Fruit fly (Drosophila melanogaster) whole organism, pupa: Measurements from ENCODE around the gene CG34107.

Source experiments
- CG10348 ChIP-seq: fragments of 200-800 bp; sonication (Bioruptor generic); IDR thresholded peaks from 2 replicates; pipeline ENCODE4 v1.3.6; 2022; ENCODE audit warnings: missing biosample characterization, missing genetic modification characterization
- CG34367 ChIP-seq: fragments of 200-800 bp; sonication (Bioruptor generic); optimal IDR thresholded peaks from 2 replicates; lab custom pipeline; 2018; ENCODE audit warnings: missing biosample characterization, mild to moderate bottlenecking, missing genetic modification characterization
- CG4496 ChIP-seq: fragments of 200-800 bp; sonication (Bioruptor generic); IDR thresholded peaks from 3 replicates; pipeline ENCODE4 v1.3.6; 2022; ENCODE audit warnings: missing biosample characterization, missing genetic modification characterization
- CG8159 ChIP-seq: fragments of 200-800 bp; sonication (Bioruptor generic); optimal IDR thresholded peaks from 3 replicates; lab custom pipeline; 2018; ENCODE audit warnings: missing biosample characterization, mild to moderate bottlenecking, missing genetic modification characterization, moderate library complexity
- Ets98B ChIP-seq: fragments of 200-800 bp; sonication (Bioruptor generic); IDR thresholded peaks from 2 replicates; pipeline ENCODE4 v1.3.6; 2022; ENCODE audit warnings: missing biosample characterization, missing genetic modification characterization
- Pif1B ChIP-seq: fragments of 200-800 bp; sonication (Bioruptor generic); optimal IDR thresholded peaks from 3 replicates; lab custom pipeline; 2016; ENCODE audit warnings: missing biosample characterization, missing genetic modification characterization
- Snoo ChIP-seq: fragments of 200-800 bp; sonication (Bioruptor generic); optimal IDR thresholded peaks from 3 replicates; lab custom pipeline; 2017; ENCODE audit warnings: missing biosample characterization, mild to moderate bottlenecking, missing genetic modification characterization, inconsistent platforms
- fd96Ca ChIP-seq: fragments of 200-800 bp; sonication (Bioruptor generic); IDR thresholded peaks from 3 replicates; pipeline ENCODE4 v1.3.6; 2022; ENCODE audit warnings: missing biosample characterization, missing genetic modification characterization
- gl ChIP-seq: fragments of 200-800 bp; sonication (Bioruptor generic); optimal IDR thresholded peaks from 2 replicates; lab custom pipeline; 2018; ENCODE audit warnings: missing biosample characterization, mild to moderate bottlenecking, missing genetic modification characterization
- rn ChIP-seq: fragments of 200-800 bp; sonication (Bioruptor generic); IDR thresholded peaks from 2 replicates; pipeline ENCODE4 v1.3.6; 2022; ENCODE audit warnings: missing biosample characterization, missing genetic modification characterization

- no peak for TF ChIP-seq rn (GFP tag; lab: Robert Waterston, UW)
- TF ChIP-seq Pif1B = no peak
- TF ChIP-seq CG4496 (GFP tag; lab: Robert Waterston, UW) = no peak
- no peak for TF ChIP-seq CG10348 (GFP tag; lab: Robert Waterston, UW)
- no peak for TF ChIP-seq gl
- no peak for TF ChIP-seq Snoo
- no peak for TF ChIP-seq CG8159 (tag; lab: Kevin White, UChicago)
- TF ChIP-seq Ets98B (GFP tag; lab: Robert Waterston, UW) = no peak
- no peak for TF ChIP-seq CG34367
- no peak for TF ChIP-seq fd96Ca (GFP tag; lab: Robert Waterston, UW)
Measured at dm6 chr3R:10190084-10190782, 34.5 kb upstream of the CG34107 start, which contains the start of gene Syn.
